Fruit fly (Drosophila melanogaster) whole organism, embryonic: ENCODE data around the gene SP555.

ENCODE experiments used
- Ada2b ChIP-seq: fragments of 200-800 bp; sonication (Bioruptor generic); IDR thresholded peaks from 2 replicates; pipeline ENCODE4 v1.3.6; 2022; ENCODE audit warnings: missing biosample characterization, missing genetic modification characterization
- Awh ChIP-seq: fragments of 200-800 bp; sonication (Bioruptor generic); IDR thresholded peaks from 2 replicates; pipeline ENCODE4, ENCODE4 v1.3.6; 2022; ENCODE audit warnings: missing biosample characterization, missing genetic modification characterization
- B-H2 ChIP-seq: fragments of 200-800 bp; sonication (Bioruptor generic); optimal IDR thresholded peaks from 2 replicates; lab custom pipeline; 2018; ENCODE audit warnings: missing biosample characterization, mild to moderate bottlenecking, missing genetic modification characterization
- BtbVII ChIP-seq: fragments of 200-800 bp; sonication (Bioruptor generic); optimal IDR thresholded peaks from 3 replicates; lab custom pipeline; 2017; ENCODE audit warnings: missing biosample characterization, mild to moderate bottlenecking, missing genetic modification characterization
- CG10147 ChIP-seq: fragments of 200-800 bp; sonication (Bioruptor generic); optimal IDR thresholded peaks from 2 replicates; lab custom pipeline; 2019; ENCODE audit warnings: missing biosample characterization, mild to moderate bottlenecking, missing genetic modification characterization, moderate library complexity
- CG10431 ChIP-seq: fragments of 200-800 bp; sonication (Bioruptor generic); optimal IDR thresholded peaks from 3 replicates; lab custom pipeline; 2018; ENCODE audit warnings: missing biosample characterization, mild to moderate bottlenecking, missing genetic modification characterization
- CG10654 ChIP-seq: fragments of 200-800 bp; sonication (Bioruptor generic); optimal IDR thresholded peaks from 2 replicates; lab custom pipeline; 2016; ENCODE audit warnings: missing biosample characterization, missing genetic modification characterization
- CG11695 ChIP-seq: fragments of 200-800 bp; sonication (Bioruptor generic); IDR thresholded peaks from 3 replicates; pipeline ENCODE4 v1.3.6; 2022; ENCODE audit warnings: missing biosample characterization, missing genetic modification characterization
- CG12071 ChIP-seq: fragments of 200-800 bp; sonication (Bioruptor generic); optimal IDR thresholded peaks from 3 replicates; lab custom pipeline; 2018; ENCODE audit warnings: missing biosample characterization, mild to moderate bottlenecking, missing genetic modification characterization
- CG12299 ChIP-seq: fragments of 200-800 bp; sonication (Bioruptor generic); optimal IDR thresholded peaks from 2 replicates; lab custom pipeline; 2018; ENCODE audit warnings: missing biosample characterization, mild to moderate bottlenecking, missing genetic modification characterization
- CG13296 ChIP-seq: fragments of 200-800 bp; sonication (Bioruptor generic); optimal IDR thresholded peaks from 3 replicates; lab custom pipeline; 2018; ENCODE audit warnings: missing biosample characterization, mild to moderate bottlenecking, missing genetic modification characterization
- CG13624 ChIP-seq: fragments of 200-800 bp; sonication (Bioruptor generic); optimal IDR thresholded peaks from 2 replicates; lab custom pipeline; 2016; ENCODE audit warnings: missing biosample characterization, missing genetic modification characterization
- CG14050 ChIP-seq: fragments of 200-800 bp; sonication (Bioruptor generic); IDR thresholded peaks from 3 replicates; pipeline ENCODE4 v1.3.6; 2022; ENCODE audit warnings: missing biosample characterization, missing genetic modification characterization
- CG14441 ChIP-seq: fragments of 200-800 bp; sonication (Bioruptor generic); IDR thresholded peaks from 2 replicates; pipeline ENCODE4 v1.3.6; 2022; ENCODE audit warnings: missing biosample characterization, missing genetic modification characterization
- CG14860 ChIP-seq: fragments of 200-800 bp; sonication (Bioruptor generic); IDR thresholded peaks from 3 replicates; pipeline ENCODE4 v1.3.6; 2022; ENCODE audit warnings: missing biosample characterization, missing genetic modification characterization; ENCODE audit not compliant: partially characterized antibody
- CG1529 ChIP-seq: fragments of 200-800 bp; sonication (Bioruptor generic); optimal IDR thresholded peaks from 3 replicates; lab custom pipeline; 2018; ENCODE audit warnings: missing biosample characterization, missing genetic modification characterization
- CG1647 ChIP-seq: fragments of 200-800 bp; sonication (Bioruptor generic); optimal IDR thresholded peaks from 3 replicates; lab custom pipeline; 2016; ENCODE audit warnings: missing biosample characterization, missing genetic modification characterization
- CG17802 ChIP-seq: fragments of 200-800 bp; sonication (Bioruptor generic); optimal IDR thresholded peaks from 2 replicates; lab custom pipeline; 2018; ENCODE audit warnings: missing biosample characterization, mild to moderate bottlenecking, missing genetic modification characterization, moderate library complexity
- CG30403 ChIP-seq: fragments of 200-800 bp; sonication (Bioruptor generic); optimal IDR thresholded peaks from 3 replicates; lab custom pipeline; 2016; ENCODE audit warnings: missing biosample characterization, missing genetic modification characterization
- CG3065 ChIP-seq: fragments of 200-800 bp; sonication (Bioruptor generic); optimal IDR thresholded peaks from 2 replicates; lab custom pipeline; 2016; ENCODE audit warnings: missing biosample characterization, missing genetic modification characterization
- CG31365 ChIP-seq: fragments of 200-800 bp; sonication (Bioruptor generic); optimal IDR thresholded peaks from 2 replicates; lab custom pipeline; 2018; ENCODE audit warnings: missing biosample characterization, mild to moderate bottlenecking, missing genetic modification characterization
- CG33213 ChIP-seq: fragments of 200-800 bp; sonication (Bioruptor generic); optimal IDR thresholded peaks from 3 replicates; lab custom pipeline; 2016; ENCODE audit warnings: missing biosample characterization, missing genetic modification characterization
- CG3838 ChIP-seq: fragments of 200-800 bp; sonication (Bioruptor generic); optimal IDR thresholded peaks from 3 replicates; lab custom pipeline; 2016; ENCODE audit warnings: missing biosample characterization, missing genetic modification characterization
- CG42726 ChIP-seq: fragments of 200-800 bp; sonication (Bioruptor generic); IDR thresholded peaks from 2 replicates; pipeline ENCODE4 v1.3.6; 2022; ENCODE audit warnings: missing biosample characterization, missing genetic modification characterization; ENCODE audit not compliant: partially characterized antibody
- CG6175 ChIP-seq: fragments of 200-800 bp; sonication (Bioruptor generic); IDR thresholded peaks from 3 replicates; pipeline ENCODE4 v1.3.6; 2022; ENCODE audit warnings: missing biosample characterization, missing genetic modification characterization
- CG6791 ChIP-seq: fragments of 200-800 bp; sonication (Bioruptor generic); IDR thresholded peaks from 3 replicates; pipeline ENCODE4 v1.3.6; 2022; ENCODE audit warnings: missing biosample characterization, missing genetic modification characterization; ENCODE audit not compliant: partially characterized antibody
- CG7987 ChIP-seq: fragments of 200-800 bp; sonication (Bioruptor generic); optimal IDR thresholded peaks from 2 replicates; lab custom pipeline; 2018; ENCODE audit warnings: missing biosample characterization, mild to moderate bottlenecking, missing genetic modification characterization, moderate library complexity
- CG8089 ChIP-seq: fragments of 200-800 bp; sonication (Bioruptor generic); optimal IDR thresholded peaks from 3 replicates; lab custom pipeline; 2016; ENCODE audit warnings: missing biosample characterization, missing genetic modification characterization
- CG8765 ChIP-seq: fragments of 200-800 bp; sonication (Bioruptor generic); IDR thresholded peaks from 2 replicates; pipeline ENCODE4 v1.3.6; 2022; ENCODE audit warnings: missing biosample characterization, missing genetic modification characterization
- CG9609 ChIP-seq: fragments of 200-800 bp; sonication (Bioruptor generic); optimal IDR thresholded peaks from 3 replicates; lab custom pipeline; 2016; ENCODE audit warnings: missing biosample characterization, missing genetic modification characterization
- CTCF ChIP-seq: fragments of 200-800 bp; sonication (Bioruptor generic); optimal IDR thresholded peaks from 2 replicates; lab custom pipeline; 2017; ENCODE audit warnings: missing biosample characterization, mild to moderate bottlenecking, missing genetic modification characterization, moderate library complexity
- E2f1 ChIP-seq: fragments of 200-800 bp; sonication (Bioruptor generic); IDR thresholded peaks from 2 replicates; pipeline ENCODE4 v1.3.6; 2022; ENCODE audit warnings: missing biosample characterization, missing genetic modification characterization
- Fer3 ChIP-seq: fragments of 200-800 bp; sonication (Bioruptor generic); optimal IDR thresholded peaks from 2 replicates; lab custom pipeline; 2018; ENCODE audit warnings: missing biosample characterization, mild to moderate bottlenecking, missing genetic modification characterization, moderate library complexity
- HmgZ ChIP-seq: fragments of 200-800 bp; sonication (Bioruptor generic); optimal IDR thresholded peaks from 2 replicates; lab custom pipeline; 2018; ENCODE audit warnings: missing biosample characterization, mild to moderate bottlenecking, missing genetic modification characterization
- Myb ChIP-seq: fragments of 200-800 bp; sonication (Bioruptor generic); optimal IDR thresholded peaks from 2 replicates; lab custom pipeline; 2016; ENCODE audit warnings: missing biosample characterization, missing genetic modification characterization
- az2 ChIP-seq: fragments of 200-800 bp; sonication (Bioruptor generic); optimal IDR thresholded peaks from 3 replicates; lab custom pipeline; 2016; ENCODE audit warnings: missing biosample characterization, missing genetic modification characterization
- chif ChIP-seq, 2 experiments: fragments of 200-800 bp; sonication (Bioruptor generic); optimal IDR thresholded peaks; 3 replicates each; lab custom pipeline; 2016; ENCODE audit warnings: missing biosample characterization in 2 of 2, missing genetic modification characterization in 2 of 2
- gsb ChIP-seq: fragments of 200-800 bp; sonication (Bioruptor generic); IDR thresholded peaks from 2 replicates; pipeline ENCODE4 v1.3.6; 2022; ENCODE audit warnings: missing biosample characterization, missing genetic modification characterization
- h ChIP-seq: fragments of >200 bp; optimal IDR thresholded peaks from 2 replicates; lab custom pipeline; 2017
- ham ChIP-seq: fragments of 200-800 bp; sonication (Bioruptor generic); IDR thresholded peaks from 2 replicates; pipeline ENCODE4 v1.3.6; 2022; ENCODE audit warnings: missing biosample characterization, missing genetic modification characterization
- her ChIP-seq: fragments of 200-800 bp; sonication (Bioruptor generic); optimal IDR thresholded peaks from 2 replicates; lab custom pipeline; 2016; ENCODE audit warnings: missing biosample characterization, missing genetic modification characterization
- hth ChIP-seq: fragments of >200 bp; optimal IDR thresholded peaks from 2 replicates; lab custom pipeline; 2017; ENCODE audit warnings: inconsistent platforms
- kay ChIP-seq: fragments of 200-800 bp; sonication (Bioruptor generic); optimal IDR thresholded peaks from 2 replicates; lab custom pipeline; 2016; ENCODE audit warnings: missing biosample characterization, missing genetic modification characterization
- maf-S ChIP-seq: fragments of 200-800 bp; sonication (Bioruptor generic); optimal IDR thresholded peaks from 2 replicates; lab custom pipeline; 2016; ENCODE audit warnings: missing biosample characterization, missing genetic modification characterization
- phol ChIP-seq: fragments of 200-800 bp; sonication (Bioruptor generic); optimal IDR thresholded peaks from 3 replicates; lab custom pipeline; 2018; ENCODE audit warnings: missing biosample characterization, mild to moderate bottlenecking, missing genetic modification characterization, moderate library complexity
- row ChIP-seq: fragments of 200-800 bp; sonication (Bioruptor generic); IDR thresholded peaks from 3 replicates; pipeline ENCODE4 v1.3.6; 2022; ENCODE audit warnings: missing biosample characterization, missing genetic modification characterization
- sqz ChIP-seq: fragments of 200-800 bp; sonication (Bioruptor generic); optimal IDR thresholded peaks from 3 replicates; lab custom pipeline; 2018; ENCODE audit warnings: missing biosample characterization, mild to moderate bottlenecking, missing genetic modification characterization
- sug ChIP-seq: fragments of 200-800 bp; optimal IDR thresholded peaks from 2 replicates; lab custom pipeline; 2019; ENCODE audit warnings: missing biosample characterization, mild to moderate bottlenecking, missing genetic modification characterization, moderate library complexity
- ttk ChIP-seq: fragments of 200-800 bp; sonication (Bioruptor generic); IDR thresholded peaks from 2 replicates; pipeline ENCODE4 v2.1.2; 2022; ENCODE audit warnings: missing biosample characterization, missing genetic modification characterization
- tup ChIP-seq: fragments of 200-800 bp; sonication (Bioruptor generic); optimal IDR thresholded peaks from 2 replicates; lab custom pipeline; 2016; ENCODE audit warnings: missing biosample characterization, mild to moderate bottlenecking, missing genetic modification characterization, moderate library complexity
- zfh1 ChIP-seq: fragments of 200-800 bp; sonication (Bioruptor generic); IDR thresholded peaks from 3 replicates; pipeline ENCODE4 v1.3.6; 2022; ENCODE audit warnings: missing biosample characterization, missing genetic modification characterization

Gene SP555

dm6 chr2L:5044892-5045619, 7.5 kb downstream of the SP555 start (continued):
- TF ChIP-seq maf-S (GFP tag; lab: Kevin White, UChicago), result peak; percentile 4
- peak; percentile 5 for TF ChIP-seq CG9609
- TF ChIP-seq CG8089, result peak; percentile 13
- peak; percentile 34 for TF ChIP-seq her (GFP tag; lab: Kevin White, UChicago)
- TF ChIP-seq CG13624, result peak; percentile 45
- peak; percentile 46 for TF ChIP-seq BtbVII (GFP tag; lab: Kevin White, UChicago)
- no peak for TF ChIP-seq h (lab: Kevin White, UChicago)
- no peak for TF ChIP-seq CG6175 (GFP tag; lab: Robert Waterston, UW)
- TF ChIP-seq CG1529 (GFP tag; lab: Kevin White, UChicago), result peak; percentile 1
- TF ChIP-seq CG7987, result no peak
- TF ChIP-seq CG8765 (GFP tag; lab: Robert Waterston, UW), result no peak
- TF ChIP-seq CG3838, result no peak
- TF ChIP-seq CG10147 (GFP tag; lab: Kevin White, UChicago), result peak; percentile 8
- TF ChIP-seq kay (GFP tag; lab: Kevin White, UChicago), result no peak
- TF ChIP-seq CTCF, result peak; percentile 18
- TF ChIP-seq CG33213 (GFP tag; lab: Kevin White, UChicago), result peak; percentile 3
- peak; percentile 39; the same call in 1 of the 2 replicates for TF ChIP-seq ttk (GFP tag; lab: Robert Waterston, UW)
- no peak for TF ChIP-seq Ada2b (GFP tag; lab: Robert Waterston, UW)
- peak; percentile 65 for TF ChIP-seq Awh (GFP tag; lab: Robert Waterston, UW)
- TF ChIP-seq CG6791 (GFP tag; lab: Robert Waterston, UW), result no peak
- peak; percentile 14 for TF ChIP-seq CG10654 (GFP tag; lab: Kevin White, UChicago)
- no peak for TF ChIP-seq CG1647 (GFP tag; lab: Kevin White, UChicago)
- TF ChIP-seq E2f1, result peak; percentile 34
- no peak for TF ChIP-seq B-H2 (GFP tag; lab: Kevin White, UChicago)
- no peak for TF ChIP-seq CG12071 (GFP tag; lab: Kevin White, UChicago)
- TF ChIP-seq CG14441, result peak; percentile 67
- TF ChIP-seq CG14050 (GFP tag; lab: Robert Waterston, UW), result peak; percentile 30; the same call in 2 of the 3 replicates
- no peak for TF ChIP-seq CG12299 (tag; lab: Kevin White, UChicago)
- TF ChIP-seq zfh1 (GFP tag; lab: Robert Waterston, UW), result peak; percentile 63; the same call in 2 of the 3 replicates
- no peak for TF ChIP-seq CG17802 (tag; lab: Kevin White, UChicago)
- no peak for TF ChIP-seq hth (lab: Kevin White, UChicago)
- TF ChIP-seq az2, result peak; percentile 48
- no peak for TF ChIP-seq CG3065 (GFP tag; lab: Kevin White, UChicago)
- TF ChIP-seq sqz (GFP tag; lab: Kevin White, UChicago), result peak; percentile 82
- peak; percentile 56 for TF ChIP-seq CG30403 (GFP tag; lab: Kevin White, UChicago)
- no peak for TF ChIP-seq tup (GFP tag; lab: Kevin White, UChicago)
- peak in 1 of 2 experiments; percentile 51 for TF ChIP-seq chif (GFP tag; optimal IDR thresholded peaks at IDR 0.05; lab: Kevin White, UChicago)
- TF ChIP-seq CG11695 (GFP tag; lab: Robert Waterston, UW), result peak; percentile 57; the same call in 1 of the 3 replicates
- no peak; the same call in 1 of the 2 replicates for TF ChIP-seq ham (GFP tag; lab: Robert Waterston, UW)
- peak; percentile 71 for TF ChIP-seq row
- TF ChIP-seq gsb (GFP tag; lab: Robert Waterston, UW), result no peak
- TF ChIP-seq Myb (GFP tag; lab: Kevin White, UChicago), result peak; percentile 18
- no peak for TF ChIP-seq CG31365 (tag; lab: Kevin White, UChicago)
- TF ChIP-seq phol, result peak; percentile 65
- TF ChIP-seq CG10431 (GFP tag; lab: Kevin White, UChicago), result peak; percentile 8
- peak; percentile 21 for TF ChIP-seq Fer3 (tag; lab: Kevin White, UChicago)
- no peak for TF ChIP-seq HmgZ (tag; lab: Kevin White, UChicago)
- no peak for TF ChIP-seq CG14860
- no peak for TF ChIP-seq sug (tag; lab: Kevin White, UChicago)
- TF ChIP-seq CG42726 (GFP tag; lab: Robert Waterston, UW), result no peak
- peak; percentile 43 for TF ChIP-seq CG13296 (GFP tag; lab: Kevin White, UChicago)
